Worm (Caenorhabditis elegans): ENCODE results near the gene nhr-203.

- TF ChIP-seq med-1 (GFP tag; optimal IDR thresholded peaks at IDR 0.05; ENCODE audit: insufficient read depth) (no peak), ref-1 (GFP tag; conservative IDR thresholded peaks at IDR 0.05) (no peak), T22C8.4 (GFP tag; IDR thresholded peaks at IDR 0.05) (no peak), klf-2 (GFP tag; conservative IDR thresholded peaks at IDR 0.05) (no peak), tab-1 (GFP tag; IDR thresholded peaks at IDR 0.05) (no peak)
Measured at ce11 chrV:501230-501629, 41.6 kb downstream of the nhr-203 start, which contains the start of gene str-256.

All from whole organism, midembryonic.